Worm (Caenorhabditis elegans) whole organism, late embryonic: ENCODE data around the gene C39B10.5.

Experiments used
- F13H6.1 ChIP-seq: sonication (generic microtip); optimal IDR thresholded peaks from 2 replicates; lab custom pipeline; 2016; ENCODE audit warnings: missing genetic modification characterization, missing compliant biosample characterization
- ceh-14 ChIP-seq: sonication (generic microtip); optimal IDR thresholded peaks from 2 replicates; lab custom pipeline; 2016; ENCODE audit warnings: missing genotype, missing genetic modification characterization, missing compliant biosample characterization
- ceh-18 ChIP-seq: sonication (generic microtip); optimal IDR thresholded peaks from 2 replicates; lab custom pipeline; 2016; ENCODE audit warnings: missing genetic modification characterization, missing compliant biosample characterization
- ceh-31 ChIP-seq: sonication (generic microtip); optimal IDR thresholded peaks from 2 replicates; lab custom pipeline; 2016; ENCODE audit warnings: missing genetic modification characterization, missing compliant biosample characterization
- ceh-45 ChIP-seq: fragments of 200-800 bp; sonication (Bioruptor generic); IDR thresholded peaks from 2 replicates; pipeline ENCODE4 v1.3.6; 2022; ENCODE audit warnings: missing genetic modification reagents, missing genetic modification characterization, missing compliant biosample characterization
- ets-4 ChIP-seq: sonication (generic microtip); optimal IDR thresholded peaks from 2 replicates; lab custom pipeline; 2016; ENCODE audit warnings: missing genetic modification characterization, missing compliant biosample characterization
- fkh-10 ChIP-seq: fragments of 150-350 bp; optimal IDR thresholded peaks from 2 replicates; lab custom pipeline; 2014; ENCODE audit warnings: missing biosample characterization, missing genetic modification reagents, missing genetic modification characterization
- pha-4 ChIP-seq: fragments of 150-350 bp; optimal IDR thresholded peaks from 2 replicates; lab custom pipeline; 2018; ENCODE audit warnings: missing biosample characterization, missing genetic modification reagents, missing genetic modification characterization
- sox-2 ChIP-seq: fragments of 200-800 bp; sonication (Bioruptor generic); IDR thresholded peaks from 2 replicates; pipeline ENCODE4 v1.3.6; 2022; ENCODE audit warnings: missing genetic modification reagents, missing genetic modification characterization, missing compliant biosample characterization
- ztf-16 ChIP-seq: sonication (generic microtip); optimal IDR thresholded peaks from 2 replicates; lab custom pipeline; 2017; ENCODE audit warnings: missing genetic modification characterization, missing compliant biosample characterization

ce11 chrX:10422714-10423113 lies 24.4 kb upstream of the C39B10.5 start:
- TF ChIP-seq ets-4: no peak
- TF ChIP-seq ceh-45 (GFP tag; lab: Robert Waterston, UW): no peak
- no peak for TF ChIP-seq pha-4 (tag; lab: Kevin White, UChicago)
- no peak for TF ChIP-seq fkh-10 (GFP tag; lab: Kevin White, UChicago)
- no peak for TF ChIP-seq ceh-18
- no peak for TF ChIP-seq ztf-16 (tag; lab: Kevin White, UChicago)
- no peak for TF ChIP-seq ceh-14 (tag; lab: Kevin White, UChicago)
- TF ChIP-seq sox-2 (GFP tag; lab: Robert Waterston, UW): no peak
- TF ChIP-seq ceh-31 (tag; lab: Kevin White, UChicago): no peak
- no peak for TF ChIP-seq F13H6.1 (tag; lab: Kevin White, UChicago)
